Worm (Caenorhabditis elegans): Measurements from ENCODE around the gene T14B4.20.

- TF ChIP-seq F10E7.11 (tag; optimal IDR thresholded peaks at IDR 0.05) (no peak), nhr-90 (tag; optimal IDR thresholded peaks at IDR 0.05) (no peak), unc-62 (GFP tag; optimal IDR thresholded peaks at IDR 0.05) (no peak), pbrm-1 (GFP tag; IDR thresholded peaks at IDR 0.05) (no peak), him-1 (tag; optimal IDR thresholded peaks at IDR 0.05) (no peak), T26A5.8 (tag; optimal IDR thresholded peaks at IDR 0.05) (no peak), lin-26 (GFP tag; IDR thresholded peaks at IDR 0.05) (no peak), madf-6 (GFP tag; IDR thresholded peaks at IDR 0.05) (no peak), snpc-4 (GFP tag; optimal IDR thresholded peaks at IDR 0.05) (no peak), snpc-4 (tag; optimal IDR thresholded peaks at IDR 0.05) (no peak), akir-1 (GFP tag; optimal IDR thresholded peaks at IDR 0.05) (no peak), snpc-1.1 (tag; optimal IDR thresholded peaks at IDR 0.05; ENCODE audit: insufficient read depth) (no peak), dox-1 (GFP tag; IDR thresholded peaks at IDR 0.05) (no peak), F55B11.4 (tag; optimal IDR thresholded peaks at IDR 0.05; ENCODE audit: borderline replicate concordance, insufficient read depth) (no peak)
Measured at ce11 chrII:6746404-6746803, 29.7 kb downstream of the T14B4.20 start, which contains the start of gene F41G3.5.
